Fruit fly (Drosophila melanogaster) whole organism, embryonic: Measurements from ENCODE around the gene ppk30.

ENCODE experiments used
- Asciz ChIP-seq: fragments of 200-800 bp; sonication (Bioruptor generic); optimal IDR thresholded peaks from 2 replicates; lab custom pipeline; 2017; ENCODE audit warnings: missing biosample characterization, mild to moderate bottlenecking, missing genetic modification characterization, missing genetic modification reagents
- Atf6 ChIP-seq: fragments of 200-800 bp; sonication (Bioruptor generic); IDR thresholded peaks from 2 replicates; pipeline ENCODE4 v1.3.6; 2022; ENCODE audit warnings: missing biosample characterization, missing genetic modification characterization
- CG12236 ChIP-seq: fragments of 200-800 bp; sonication (Bioruptor generic); optimal IDR thresholded peaks from 2 replicates; lab custom pipeline; 2016; ENCODE audit warnings: missing biosample characterization, missing genetic modification characterization
- CG12769 ChIP-seq: fragments of 200-800 bp; sonication (Bioruptor generic); optimal IDR thresholded peaks from 2 replicates; lab custom pipeline; 2019; ENCODE audit warnings: missing biosample characterization, mild to moderate bottlenecking, missing genetic modification characterization, moderate library complexity
- CG13775 ChIP-seq: fragments of 200-800 bp; sonication (Bioruptor generic); optimal IDR thresholded peaks from 3 replicates; lab custom pipeline; 2017; ENCODE audit warnings: missing biosample characterization, mild to moderate bottlenecking, missing genetic modification characterization
- CG42726 ChIP-seq: fragments of 200-800 bp; sonication (Bioruptor generic); IDR thresholded peaks from 2 replicates; pipeline ENCODE4 v1.3.6; 2022; ENCODE audit warnings: missing biosample characterization, missing genetic modification characterization; ENCODE audit not compliant: partially characterized antibody
- CoRest ChIP-seq: fragments of 200-800 bp; sonication (Bioruptor generic); optimal IDR thresholded peaks from 3 replicates; lab custom pipeline; 2018; ENCODE audit warnings: missing biosample characterization, mild to moderate bottlenecking, missing genetic modification characterization, moderate library complexity
- Hey ChIP-seq: fragments of 200-800 bp; sonication (Bioruptor generic); optimal IDR thresholded peaks from 3 replicates; lab custom pipeline; 2018; ENCODE audit warnings: missing biosample characterization, mild to moderate bottlenecking, missing genetic modification characterization
- Hmr ChIP-seq: fragments of 200-800 bp; sonication (Bioruptor generic); optimal IDR thresholded peaks from 3 replicates; lab custom pipeline; 2017; ENCODE audit warnings: mild to moderate bottlenecking, missing biosample characterization, missing genetic modification reagents, missing genetic modification characterization
- eve ChIP-seq, 2 experiments: fragments of >200 bp; optimal IDR thresholded peaks; 2 replicates each; lab custom pipeline; 2017; ENCODE audit warnings: missing biosample characterization in 2 of 2, missing genetic modification characterization in 2 of 2
- fd96Cb ChIP-seq: fragments of 200-800 bp; sonication (Bioruptor generic); optimal IDR thresholded peaks from 2 replicates; lab custom pipeline; 2018; ENCODE audit warnings: missing biosample characterization, mild to moderate bottlenecking, missing genetic modification characterization, moderate library complexity
- mld ChIP-seq: fragments of 200-800 bp; sonication (Bioruptor generic); IDR thresholded peaks from 3 replicates; pipeline ENCODE4 v1.3.6; 2022; ENCODE audit warnings: missing biosample characterization, missing genetic modification characterization; ENCODE audit not compliant: partially characterized antibody
- trem ChIP-seq: fragments of 200-800 bp; optimal IDR thresholded peaks from 3 replicates; lab custom pipeline; 2019; ENCODE audit warnings: missing biosample characterization, mild to moderate bottlenecking, missing genetic modification characterization, moderate library complexity
- zen2 ChIP-seq: fragments of 200-800 bp; sonication (Bioruptor generic); IDR thresholded peaks from 3 replicates; pipeline ENCODE4 v1.3.6; 2022; ENCODE audit warnings: missing biosample characterization, missing genetic modification characterization; ENCODE audit not compliant: partially characterized antibody

DNA sequence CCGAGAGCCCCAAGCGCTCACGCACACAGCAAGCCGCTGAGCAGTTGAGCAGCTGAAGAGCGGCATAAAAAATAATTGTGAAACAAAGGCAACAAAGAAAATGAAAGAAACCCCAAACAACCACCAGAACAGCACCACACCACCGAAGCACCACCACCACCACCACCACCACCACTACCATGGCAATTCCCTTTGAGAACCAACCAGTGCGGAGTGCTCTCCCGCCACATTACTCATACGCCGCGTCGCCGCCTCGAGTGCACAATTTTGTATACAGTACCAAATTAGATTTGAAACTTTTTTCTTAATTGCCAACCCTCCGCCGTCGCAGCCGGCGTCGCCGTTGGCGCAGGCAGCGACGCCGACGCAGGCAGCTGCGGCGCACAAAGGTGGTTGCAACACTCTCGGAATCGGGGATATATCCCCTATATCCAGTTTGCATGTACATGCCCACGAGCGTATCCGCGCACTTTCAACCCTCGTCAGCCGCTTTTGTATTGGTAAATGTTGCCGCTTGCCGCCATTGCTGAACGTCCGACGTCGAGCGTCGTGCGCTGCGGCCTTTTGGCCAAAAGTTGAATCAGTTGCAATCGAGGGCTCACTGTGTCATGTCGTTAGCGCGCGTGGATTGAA is 23.2 kb downstream of the ppk30 start, which contains the start of gene dmrt99B:
- TF ChIP-seq CoRest: no peak
- no peak for TF ChIP-seq zen2 (GFP tag; lab: Robert Waterston, UW)
- no peak for TF ChIP-seq Asciz (GFP tag; lab: Kevin White, UChicago)
- no peak for TF ChIP-seq mld
- no peak for TF ChIP-seq eve (GFP tag; optimal IDR thresholded peaks at IDR 0.05; lab: Kevin White, UChicago)
- no peak for TF ChIP-seq Hmr (GFP tag; lab: Kevin White, UChicago)
- no peak for TF ChIP-seq CG12769 (tag; lab: Kevin White, UChicago)
- no peak for TF ChIP-seq Atf6
- no peak for TF ChIP-seq CG13775 (GFP tag; lab: Kevin White, UChicago)
- no peak for TF ChIP-seq fd96Cb
- TF ChIP-seq Hey: no peak
- TF ChIP-seq CG42726 (GFP tag; lab: Robert Waterston, UW): no peak
- no peak for TF ChIP-seq trem
- TF ChIP-seq CG12236 (GFP tag; lab: Kevin White, UChicago): no peak
